Worm (Caenorhabditis elegans): ENCODE data around the gene nac-1.

DNA sequence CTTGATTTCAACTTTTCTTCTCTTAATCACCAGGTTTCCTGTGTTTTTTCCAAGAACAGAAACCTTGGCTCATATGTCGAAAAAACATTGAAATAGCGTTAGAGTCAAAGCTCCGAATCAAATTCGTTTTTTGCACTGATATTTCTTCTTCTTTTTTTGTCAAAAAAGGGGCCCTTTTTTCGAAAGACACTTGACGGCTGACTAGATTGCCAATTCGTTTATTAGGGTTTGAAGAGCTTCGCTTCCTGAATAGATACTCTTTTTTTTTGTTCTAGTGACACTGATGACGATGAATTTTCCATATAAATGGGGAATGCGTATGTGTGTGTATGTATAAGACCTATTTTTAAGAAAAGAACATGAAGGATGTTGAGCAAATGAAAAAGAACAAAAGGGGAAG is 21.8 kb downstream of the nac-1 start:
- TF ChIP-seq madf-2 (tag; optimal IDR thresholded peaks at IDR 0.05) (no peak), ceh-45 (GFP tag; IDR thresholded peaks at IDR 0.05) (no peak), C38D4.7 (GFP tag; optimal IDR thresholded peaks at IDR 0.05) (no peak), tbx-2 (tag; optimal IDR thresholded peaks at IDR 0.05) (no peak)
